Worm (Caenorhabditis elegans) whole organism, L4 larva: ENCODE measurements around the gene fbxa-148.

ENCODE experiments used
- attf-4 ChIP-seq: sonication (generic microtip); optimal IDR thresholded peaks from 3 replicates; lab custom pipeline; 2017; ENCODE audit warnings: missing biosample characterization, missing genetic modification characterization
- lir-3 ChIP-seq: sonication (generic microtip); optimal IDR thresholded peaks from 2 replicates; lab custom pipeline; 2016; ENCODE audit warnings: mild to moderate bottlenecking, missing genetic modification characterization, missing compliant biosample characterization
- skn-1 ChIP-seq: fragments of 150-350 bp; optimal IDR thresholded peaks from 2 replicates; lab custom pipeline; 2014; ENCODE audit warnings: missing biosample characterization, missing genetic modification characterization
- spr-3 ChIP-seq: fragments of 200-800 bp; sonication (Bioruptor generic); optimal IDR thresholded peaks from 2 replicates; lab custom pipeline; 2018; ENCODE audit warnings: mild to moderate bottlenecking, missing genetic modification characterization, missing compliant biosample characterization
- unc-62 ChIP-seq, 3 experiments: fragments of 150-350 bp in 1 of 3; sonication (generic microtip); optimal IDR thresholded peaks in 2 of 3; peaks in 1 of 3; 1 replicate in 1 of 3; 2 replicates in 2 of 3; lab custom pipeline; 2014 to 2017; ENCODE audit warnings: missing biosample characterization in 3 of 3, missing genetic modification characterization in 3 of 3, missing genetic modification reagents in 3 of 3, missing genotype in 1 of 3
- ztf-11 ChIP-seq: fragments of 150-350 bp; optimal IDR thresholded peaks from 2 replicates; lab custom pipeline; 2014; ENCODE audit warnings: missing biosample characterization, missing genetic modification characterization

DNA sequence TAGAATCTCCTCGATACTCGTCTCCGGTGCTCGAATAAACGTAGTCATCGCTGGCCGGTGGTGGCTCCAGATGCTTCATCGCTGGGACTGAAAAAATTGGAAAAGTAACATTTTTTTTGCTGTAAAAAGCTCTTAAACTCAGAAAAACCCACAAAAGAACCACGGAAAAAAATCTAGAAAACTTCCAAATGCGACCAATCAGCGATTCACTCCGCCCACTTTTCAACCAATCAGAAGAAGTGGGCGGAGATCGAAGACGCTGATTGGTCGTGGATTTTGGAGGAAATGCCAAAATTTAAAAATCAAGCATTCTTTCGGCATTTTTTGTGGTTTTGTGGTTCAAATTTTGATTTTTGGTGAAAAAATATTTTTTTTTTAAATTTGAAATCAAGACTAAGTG lies 20.1 kb downstream of the fbxa-148 start:
- TF ChIP-seq lir-3 (tag; lab: Kevin White, UChicago) (no peak), ztf-11 (tag; lab: Kevin White, UChicago) (no peak), skn-1 (tag; lab: Kevin White, UChicago) (no peak), attf-4 (no peak), spr-3 (GFP tag; lab: Kevin White, UChicago) (no peak), unc-62 (GFP tag; optimal IDR thresholded peaks at IDR 0.05 in 1 of 2; lab: Kevin White, UChicago) (peak in 1 of 2 experiments; percentile 30), unc-62 (tag; optimal IDR thresholded peaks at IDR 0.05; lab: Kevin White, UChicago) (no peak)
